Worm (Caenorhabditis elegans) whole organism, L1 larva: Measurements from ENCODE around the gene mdt-15.

Source experiments
- irx-1 ChIP-seq: sonication (generic microtip); optimal IDR thresholded peaks from 2 replicates; lab custom pipeline; 2016; ENCODE audit warnings: missing genetic modification characterization, missing compliant biosample characterization
- unc-86 ChIP-seq: sonication (generic microtip); optimal IDR thresholded peaks from 2 replicates; lab custom pipeline; 2016; ENCODE audit warnings: missing genetic modification characterization, missing compliant biosample characterization
- ztf-11 ChIP-seq, 2 experiments: sonication (generic microtip); optimal IDR thresholded peaks; 2 replicates each; lab custom pipeline; 2016 to 2017; ENCODE audit warnings: missing genetic modification characterization in 2 of 2, missing biosample characterization in 1 of 2, missing compliant biosample characterization in 1 of 2

DNA sequence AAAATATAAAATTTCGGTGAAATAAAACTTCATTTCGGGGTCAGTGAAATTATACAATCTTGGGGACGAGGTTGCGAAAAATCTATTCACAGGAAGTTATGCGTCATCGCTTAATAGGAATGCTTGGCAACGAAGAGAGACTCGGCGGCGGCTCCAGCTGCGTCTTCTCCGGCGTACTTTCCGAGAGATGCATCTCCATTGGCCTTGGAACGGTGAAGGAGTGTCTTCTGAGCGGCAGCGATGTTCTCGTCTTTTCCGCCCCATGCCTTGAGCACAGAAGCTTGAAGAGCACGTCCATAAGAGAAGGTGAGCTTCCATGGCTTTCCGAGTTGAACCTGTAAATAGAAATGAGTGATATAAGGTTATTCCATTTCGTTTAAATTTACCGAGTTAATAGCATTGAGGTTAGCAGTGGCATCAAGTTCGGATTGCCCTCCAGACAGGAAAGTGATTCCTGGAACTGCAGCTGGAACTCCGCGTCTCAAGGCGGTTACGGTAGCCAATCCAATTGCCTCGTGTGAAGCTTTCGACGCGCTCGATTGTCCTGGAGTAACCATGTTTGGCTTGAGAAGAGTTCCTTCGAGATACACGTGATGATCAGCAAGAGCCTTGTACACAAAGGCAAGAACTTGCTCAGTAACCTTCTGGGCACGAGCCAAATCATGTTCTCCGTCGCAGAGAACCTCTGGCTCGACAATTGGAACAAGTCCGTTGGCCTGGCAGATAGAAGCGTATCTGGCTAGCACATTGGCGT, 41.3 kb upstream of the mdt-15 start:
- TF ChIP-seq unc-86 (tag; lab: Kevin White, UChicago) (no peak), irx-1 (tag; lab: Kevin White, UChicago) (no peak), ztf-11 (tag; optimal IDR thresholded peaks at IDR 0.05; lab: Kevin White, UChicago) (no peak)
